Worm (Caenorhabditis elegans): ENCODE measurements around the gene hpl-2.

hpl-2 gene

DNA sequence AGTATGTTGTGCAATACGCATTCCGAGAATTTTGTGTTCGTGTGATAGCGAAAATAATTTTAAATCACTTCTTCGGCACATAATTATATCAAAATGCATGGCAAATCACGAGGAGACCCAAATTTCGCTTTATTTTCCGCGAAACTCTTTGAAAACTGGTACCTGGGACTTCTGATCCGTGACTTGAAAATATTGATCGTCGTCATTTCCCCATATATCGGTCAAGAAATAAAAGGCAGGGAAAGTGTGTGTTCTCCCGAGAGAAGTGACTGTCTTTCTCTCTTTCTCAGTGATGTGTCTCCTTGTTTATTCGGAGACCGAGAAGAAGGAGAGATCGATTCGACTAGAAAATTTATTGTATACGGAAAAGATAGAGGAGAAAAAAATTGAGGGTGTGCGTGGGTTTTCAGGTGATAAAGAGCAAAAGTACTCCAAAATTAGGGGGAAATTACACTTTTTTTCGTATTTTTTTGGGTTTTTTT, 44.1 kb downstream of the hpl-2 start, which contains the start of gene W09D10.5 (continued):
- no peak for TF ChIP-seq unc-86 (tag; optimal IDR thresholded peaks at IDR 0.05)
- no peak for TF ChIP-seq hlh-4 (tag; optimal IDR thresholded peaks at IDR 0.05)
- no peak for TF ChIP-seq isw-1 (GFP tag; IDR thresholded peaks at IDR 0.05)
- TF ChIP-seq alr-1 (tag; optimal IDR thresholded peaks at IDR 0.05; ENCODE audit: borderline replicate concordance): no peak
- no peak for TF ChIP-seq vab-15 (tag; optimal IDR thresholded peaks at IDR 0.05)
- no peak for TF ChIP-seq egl-13 (tag; optimal IDR thresholded peaks at IDR 0.05)
- TF ChIP-seq nhr-84 (tag; optimal IDR thresholded peaks at IDR 0.05): no peak
- TF ChIP-seq ceh-63 (GFP tag; optimal IDR thresholded peaks at IDR 0.05): no peak
- peak in 1 of 2 experiments; percentile 41 for TF ChIP-seq lin-35 (GFP tag; optimal IDR thresholded peaks at IDR 0.05)
- no peak for TF ChIP-seq pag-3 (tag; optimal IDR thresholded peaks at IDR 0.05; ENCODE audit: borderline replicate concordance, insufficient read depth)
- peak; percentile 48 for TF ChIP-seq nhr-85 (tag)
- TF ChIP-seq nhr-47 (tag; optimal IDR thresholded peaks at IDR 0.05): no peak
- no peak for TF ChIP-seq Y116A8C.19 (tag; optimal IDR thresholded peaks at IDR 0.05; ENCODE audit: borderline replicate concordance)
- no peak for TF ChIP-seq dpl-1 (GFP tag; optimal IDR thresholded peaks at IDR 0.05)
- TF ChIP-seq snu-23 (GFP tag; optimal IDR thresholded peaks at IDR 0.05): peak; percentile 34
- peak; percentile 4 for TF ChIP-seq nhr-71 (tag; optimal IDR thresholded peaks at IDR 0.05)
- TF ChIP-seq nhr-19 (GFP tag; conservative IDR thresholded peaks at IDR 0.05): no peak
- no peak for TF ChIP-seq nhr-90 (tag; optimal IDR thresholded peaks at IDR 0.05; ENCODE audit: poor library complexity)
- no peak for TF ChIP-seq C04F5.9 (tag; optimal IDR thresholded peaks at IDR 0.05)
- TF ChIP-seq nhr-12 (tag; optimal IDR thresholded peaks at IDR 0.05): no peak
- no peak for TF ChIP-seq lir-3 (tag; optimal IDR thresholded peaks at IDR 0.05; ENCODE audit: poor library complexity)
- TF ChIP-seq fkh-4 (tag; optimal IDR thresholded peaks at IDR 0.05; ENCODE audit: borderline replicate concordance): no peak

DNA sequence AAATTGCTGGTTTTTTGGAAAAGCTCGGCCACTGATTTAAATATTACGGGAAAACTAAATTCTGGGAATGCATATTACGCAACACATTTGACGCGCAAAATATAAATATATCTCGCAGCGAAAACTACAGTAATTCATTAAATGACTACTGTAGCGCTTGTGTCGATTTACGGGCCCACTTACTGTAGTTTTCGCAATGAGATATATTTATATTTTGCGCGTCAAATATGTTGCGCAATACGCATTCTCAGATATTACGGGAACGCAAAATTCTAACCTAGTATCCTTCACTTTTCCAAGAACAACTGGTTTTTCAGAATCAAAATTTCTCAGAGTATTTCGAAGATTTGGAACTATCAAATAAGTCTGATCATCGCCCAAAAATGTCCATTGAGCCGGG, 45.7 kb downstream of the hpl-2 start:
- TF ChIP-seq alr-1 (tag; optimal IDR thresholded peaks at IDR 0.05; ENCODE audit: borderline replicate concordance): no peak
- TF ChIP-seq zip-4 (GFP tag; optimal IDR thresholded peaks at IDR 0.05): no peak
- TF ChIP-seq blmp-1 (tag; optimal IDR thresholded peaks at IDR 0.05): no peak
- no peak for TF ChIP-seq ceh-90 (tag; optimal IDR thresholded peaks at IDR 0.05)
- TF ChIP-seq unc-30 (tag; optimal IDR thresholded peaks at IDR 0.05): no peak
- TF ChIP-seq dsc-1 (tag; optimal IDR thresholded peaks at IDR 0.05): no peak
- TF ChIP-seq mdl-1 (tag; optimal IDR thresholded peaks at IDR 0.05): no peak
- TF ChIP-seq nhr-28 (tag; optimal IDR thresholded peaks at IDR 0.05): no peak
- no peak for TF ChIP-seq unc-62 (GFP tag; optimal IDR thresholded peaks at IDR 0.05)
- no peak for TF ChIP-seq xbp-1 (tag; optimal IDR thresholded peaks at IDR 0.05)
- TF ChIP-seq aly-2 (tag; optimal IDR thresholded peaks at IDR 0.05): no peak
- no peak for TF ChIP-seq nhr-20 (tag; optimal IDR thresholded peaks at IDR 0.05)
- TF ChIP-seq egl-27 (tag; optimal IDR thresholded peaks at IDR 0.05): no peak
- no peak for TF ChIP-seq nhr-47 (tag; optimal IDR thresholded peaks at IDR 0.05)
- no peak for TF ChIP-seq lin-13 (GFP tag; optimal IDR thresholded peaks at IDR 0.05)

DNA sequence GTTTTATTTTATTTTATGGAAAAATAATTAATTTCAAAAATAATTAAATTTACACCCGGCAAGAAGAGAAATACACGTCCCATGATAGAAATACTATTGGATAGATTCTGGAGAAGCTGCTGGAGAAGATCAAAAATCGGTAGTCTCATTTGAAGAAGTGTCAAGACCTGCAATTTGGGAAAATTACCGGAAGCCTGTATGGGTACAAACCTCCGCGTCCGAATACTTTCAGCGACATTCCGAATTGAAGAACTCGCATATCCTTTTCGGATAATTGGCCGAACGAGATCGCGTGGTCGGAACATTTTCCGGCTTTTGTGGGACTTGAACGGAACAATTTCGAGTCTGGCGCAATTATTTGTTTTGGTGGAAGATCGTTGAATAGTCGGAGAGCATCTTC, 46.8 kb downstream of the hpl-2 start:
- TF ChIP-seq unc-130 (tag; optimal IDR thresholded peaks at IDR 0.05) (no peak), isw-1 (GFP tag; IDR thresholded peaks at IDR 0.05) (no peak), alr-1 (tag; optimal IDR thresholded peaks at IDR 0.05; ENCODE audit: borderline replicate concordance) (no peak), ceh-82 (tag; optimal IDR thresholded peaks at IDR 0.05) (no peak)

DNA sequence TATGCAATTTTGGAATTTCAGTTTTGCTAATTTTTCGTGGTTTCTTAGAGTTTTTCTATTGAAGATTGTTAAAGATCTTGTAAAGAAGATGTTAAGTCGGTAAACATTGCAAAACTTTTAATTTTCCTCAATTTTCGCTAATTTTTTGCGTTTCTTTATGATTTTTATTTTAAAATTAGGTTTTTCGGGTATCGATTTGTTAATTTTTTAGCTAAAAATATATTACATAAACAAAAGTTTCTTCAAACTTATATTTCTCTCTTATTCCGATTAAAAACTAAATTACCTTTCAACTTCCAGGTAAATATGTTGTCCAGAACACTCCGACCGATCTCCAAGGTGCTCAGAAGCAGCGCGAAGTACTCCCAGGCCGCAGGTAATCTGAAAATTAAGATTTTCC, 47.9 kb downstream of the hpl-2 start, which contains the start of gene mrpl-12:
Gene mrpl-12 (plus strand): TSS at position 301 of the 400 bp plus-strand sequence.
- no peak for TF ChIP-seq fkh-8 (tag; optimal IDR thresholded peaks at IDR 0.05)
- TF ChIP-seq lin-14 (GFP tag; optimal IDR thresholded peaks at IDR 0.05): no peak
- no peak for TF ChIP-seq swsn-7 (tag; optimal IDR thresholded peaks at IDR 0.05)
- no peak for TF ChIP-seq rnt-1 (tag; optimal IDR thresholded peaks at IDR 0.05)
- TF ChIP-seq mep-1 (tag; optimal IDR thresholded peaks at IDR 0.05): no peak
- TF ChIP-seq ceh-90 (tag; optimal IDR thresholded peaks at IDR 0.05): no peak
- no peak for TF ChIP-seq C16A3.4 (tag; optimal IDR thresholded peaks at IDR 0.05)
- no peak for TF ChIP-seq nhr-11 (tag; optimal IDR thresholded peaks at IDR 0.05)
- no peak for TF ChIP-seq sup-37 (GFP tag; optimal IDR thresholded peaks at IDR 0.05)
- no peak for TF ChIP-seq ceh-63 (GFP tag; optimal IDR thresholded peaks at IDR 0.05)
- no peak for TF ChIP-seq skn-1 (tag; optimal IDR thresholded peaks at IDR 0.05)
- no peak for TF ChIP-seq ets-5 (GFP tag; IDR thresholded peaks at IDR 0.05)
- TF ChIP-seq pag-3 (tag; optimal IDR thresholded peaks at IDR 0.05; ENCODE audit: borderline replicate concordance, insufficient read depth): no peak
- no peak for TF ChIP-seq unc-130 (tag; optimal IDR thresholded peaks at IDR 0.05)

Measured in whole organism, L1 larva.